Worm (Caenorhabditis elegans): ENCODE measurements around the gene daf-31.

The daf-31 gene

ce11 chrIV:8289580-8290323 lies at the start of gene daf-31:
TSS of gene daf-31 (plus strand) at chrIV:8290273.
- TF ChIP-seq ceh-82 (tag; optimal IDR thresholded peaks at IDR 0.05) (peak in 2 of 3 experiments; percentile 36 to 72), swsn-7 (tag; optimal IDR thresholded peaks at IDR 0.05) (peak; percentile 50), alr-1 (tag; optimal IDR thresholded peaks at IDR 0.05; ENCODE audit: borderline replicate concordance) (no peak), snu-23 (GFP tag; optimal IDR thresholded peaks at IDR 0.05) (peak; percentile 65), xbp-1 (tag; optimal IDR thresholded peaks at IDR 0.05) (peak; percentile 39), fkh-8 (tag; optimal IDR thresholded peaks at IDR 0.05) (no peak), lir-3 (tag; optimal IDR thresholded peaks at IDR 0.05; ENCODE audit: poor library complexity) (no peak), lin-35 (GFP tag; optimal IDR thresholded peaks at IDR 0.05) (peak; percentile 71 to 83), ceh-8 (GFP tag; optimal IDR thresholded peaks at IDR 0.05) (no peak), efl-1 (optimal IDR thresholded peaks at IDR 0.05) (peak; percentile 72 to 73), efl-1 (GFP tag; optimal IDR thresholded peaks at IDR 0.05 in 1 of 2) (peak; percentile 68 to 96), lsy-2 (tag; optimal IDR thresholded peaks at IDR 0.05) (peak; percentile 64 to 86), pqm-1 (tag; optimal IDR thresholded peaks at IDR 0.05) (no peak), nhr-71 (tag; optimal IDR thresholded peaks at IDR 0.05) (peak; percentile 53), rnt-1 (tag; optimal IDR thresholded peaks at IDR 0.05) (peak; percentile 39), mep-1 (tag; optimal IDR thresholded peaks at IDR 0.05) (peak; percentile 69), pag-3 (tag; optimal IDR thresholded peaks at IDR 0.05; ENCODE audit: borderline replicate concordance, insufficient read depth) (no peak), nhr-20 (tag; optimal IDR thresholded peaks at IDR 0.05) (peak; percentile 61), unc-98 (GFP tag; IDR thresholded peaks at IDR 0.05) (no peak), nhr-47 (tag; optimal IDR thresholded peaks at IDR 0.05) (peak; percentile 45), tbx-2 (tag; optimal IDR thresholded peaks at IDR 0.05) (peak; percentile 18), jun-1 (tag; optimal IDR thresholded peaks at IDR 0.05) (peak; percentile 5), mef-2 (tag; optimal IDR thresholded peaks at IDR 0.05) (no peak), mdl-1 (tag; optimal IDR thresholded peaks at IDR 0.05) (peak in 1 of 2 experiments; percentile 20), dsc-1 (tag; optimal IDR thresholded peaks at IDR 0.05) (peak; percentile 35), nhr-90 (tag; optimal IDR thresholded peaks at IDR 0.05; ENCODE audit: poor library complexity) (peak; percentile 6), skn-1 (tag; optimal IDR thresholded peaks at IDR 0.05) (peak; percentile 2), blmp-1 (tag; optimal IDR thresholded peaks at IDR 0.05) (peak; percentile 69), ces-1 (GFP tag; optimal IDR thresholded peaks at IDR 0.05) (no peak), dpl-1 (GFP tag; optimal IDR thresholded peaks at IDR 0.05) (peak; percentile 50 to 78 (median 64)), snpc-4 (tag; optimal IDR thresholded peaks at IDR 0.05) (peak; percentile 14), nhr-19 (GFP tag; conservative IDR thresholded peaks at IDR 0.05) (no peak), elt-2 (tag; optimal IDR thresholded peaks at IDR 0.05) (no peak), F16B12.6 (tag; optimal IDR thresholded peaks at IDR 0.05) (peak; percentile 34), isw-1 (GFP tag; IDR thresholded peaks at IDR 0.05) (peak; percentile 50), nhr-237 (tag; optimal IDR thresholded peaks at IDR 0.05) (no peak), lin-15B (tag; optimal IDR thresholded peaks at IDR 0.05) (peak; percentile 18), irx-1 (tag; optimal IDR thresholded peaks at IDR 0.05) (peak; percentile 33), C16A3.4 (tag; optimal IDR thresholded peaks at IDR 0.05) (peak; percentile 60), elt-3 (tag; optimal IDR thresholded peaks at IDR 0.05) (peak in 1 of 6 experiments; percentile 57), zip-4 (GFP tag; optimal IDR thresholded peaks at IDR 0.05) (no peak), unc-86 (tag; optimal IDR thresholded peaks at IDR 0.05) (no peak)

Data from whole organism, L1 larva.